Fruit fly (Drosophila melanogaster): ENCODE measurements around the gene CG31710.

dm6 chr2L:9731269-9731668 lies 25.5 kb upstream of the CG31710 start:
- TF ChIP-seq brk (GFP tag; optimal IDR thresholded peaks at IDR 0.05) (no peak), ey (GFP tag; optimal IDR thresholded peaks at IDR 0.05) (no peak)

All from whole organism, wandering third instar larva.